Worm (Caenorhabditis elegans) whole organism, late embryonic: Measurements from ENCODE around the gene mltn-10.

Experiments
- F13H6.1 ChIP-seq: sonication (generic microtip); optimal IDR thresholded peaks from 2 replicates; lab custom pipeline; 2016; ENCODE audit warnings: missing genetic modification characterization, missing compliant biosample characterization
- T23F11.4 ChIP-seq: fragments of 200-800 bp; sonication (Bioruptor generic); optimal IDR thresholded peaks from 2 replicates; lab custom pipeline; 2018; ENCODE audit warnings: mild to moderate bottlenecking, missing genetic modification characterization, missing compliant biosample characterization
- ama-1 ChIP-seq: fragments of 150-350 bp; optimal IDR thresholded peaks from 2 replicates; lab custom pipeline; 2014
- ceh-14 ChIP-seq: sonication (generic microtip); optimal IDR thresholded peaks from 2 replicates; lab custom pipeline; 2016; ENCODE audit warnings: missing genotype, missing genetic modification characterization, missing compliant biosample characterization
- ceh-18 ChIP-seq: sonication (generic microtip); optimal IDR thresholded peaks from 2 replicates; lab custom pipeline; 2016; ENCODE audit warnings: missing genetic modification characterization, missing compliant biosample characterization
- ceh-19 ChIP-seq: fragments of 200-800 bp; sonication (Bioruptor generic); optimal IDR thresholded peaks from 2 replicates; lab custom pipeline; 2018; ENCODE audit warnings: mild to moderate bottlenecking, missing genetic modification characterization, missing compliant biosample characterization
- ceh-2 ChIP-seq: sonication (generic microtip); optimal IDR thresholded peaks from 2 replicates; lab custom pipeline; 2016; ENCODE audit warnings: missing genotype, missing genetic modification characterization, missing compliant biosample characterization
- ceh-22 ChIP-seq: sonication (generic microtip); optimal IDR thresholded peaks from 2 replicates; lab custom pipeline; 2017; ENCODE audit warnings: missing biosample characterization, missing genetic modification characterization
- ceh-24 ChIP-seq: sonication (generic microtip); optimal IDR thresholded peaks from 2 replicates; lab custom pipeline; 2016; ENCODE audit warnings: mild to moderate bottlenecking, missing genetic modification characterization, missing compliant biosample characterization
- ceh-30 ChIP-seq: fragments of 150-350 bp; optimal IDR thresholded peaks from 2 replicates; lab custom pipeline; 2014; ENCODE audit warnings: missing biosample characterization, missing genetic modification characterization
- ceh-31 ChIP-seq: sonication (generic microtip); optimal IDR thresholded peaks from 2 replicates; lab custom pipeline; 2016; ENCODE audit warnings: missing genetic modification characterization, missing compliant biosample characterization
- ceh-34 ChIP-seq: sonication (generic microtip); optimal IDR thresholded peaks from 2 replicates; lab custom pipeline; 2016; ENCODE audit warnings: mild to moderate bottlenecking, missing genetic modification characterization, missing compliant biosample characterization
- ceh-45 ChIP-seq: fragments of 200-800 bp; sonication (Bioruptor generic); IDR thresholded peaks from 2 replicates; pipeline ENCODE4 v1.3.6; 2022; ENCODE audit warnings: missing genetic modification reagents, missing genetic modification characterization, missing compliant biosample characterization
- ceh-48 ChIP-seq: sonication (generic microtip); optimal IDR thresholded peaks from 2 replicates; lab custom pipeline; 2016; ENCODE audit warnings: missing genetic modification characterization, inconsistent platforms, missing compliant biosample characterization
- ceh-6 ChIP-seq: fragments of 200-800 bp; sonication (Bioruptor generic); optimal IDR thresholded peaks from 2 replicates; lab custom pipeline; 2018; ENCODE audit warnings: mild to moderate bottlenecking, missing genetic modification characterization, missing compliant biosample characterization
- elt-2 ChIP-seq: sonication (generic microtip); optimal IDR thresholded peaks from 2 replicates; lab custom pipeline; 2016; ENCODE audit warnings: missing genetic modification reagents, missing genetic modification characterization, missing compliant biosample characterization
- elt-4 ChIP-seq: sonication (generic microtip); optimal IDR thresholded peaks from 2 replicates; lab custom pipeline; 2016; ENCODE audit warnings: missing genetic modification characterization, missing compliant biosample characterization
- ets-4 ChIP-seq: sonication (generic microtip); optimal IDR thresholded peaks from 2 replicates; lab custom pipeline; 2016; ENCODE audit warnings: missing genetic modification characterization, missing compliant biosample characterization
- fax-1 ChIP-seq: sonication (generic microtip); optimal IDR thresholded peaks from 2 replicates; lab custom pipeline; 2016; ENCODE audit warnings: missing genotype, missing genetic modification characterization, missing compliant biosample characterization
- fkh-10 ChIP-seq: fragments of 150-350 bp; optimal IDR thresholded peaks from 2 replicates; lab custom pipeline; 2014; ENCODE audit warnings: missing biosample characterization, missing genetic modification reagents, missing genetic modification characterization
- gmeb-2 ChIP-seq: sonication (generic microtip); optimal IDR thresholded peaks from 2 replicates; lab custom pipeline; 2016; ENCODE audit warnings: missing genetic modification characterization, inconsistent platforms, missing compliant biosample characterization
- hlh-30 ChIP-seq: sonication (generic microtip); optimal IDR thresholded peaks from 2 replicates; lab custom pipeline; 2017; ENCODE audit warnings: antibody characterized with exemption, missing genetic modification characterization, missing compliant biosample characterization; ENCODE audit not compliant: insufficient read depth
- hlh-6 ChIP-seq: sonication (generic microtip); optimal IDR thresholded peaks from 2 replicates; lab custom pipeline; 2016; ENCODE audit warnings: missing genotype, missing genetic modification characterization, missing compliant biosample characterization
- lim-6 ChIP-seq: sonication (generic microtip); optimal IDR thresholded peaks from 2 replicates; lab custom pipeline; 2016; ENCODE audit warnings: missing genetic modification characterization, missing compliant biosample characterization
- mec-3 ChIP-seq: sonication (generic microtip); optimal IDR thresholded peaks from 2 replicates; lab custom pipeline; 2016; ENCODE audit warnings: borderline replicate concordance, missing genetic modification characterization, missing compliant biosample characterization
- nhr-11 ChIP-seq: fragments of 150-350 bp; optimal IDR thresholded peaks from 2 replicates; lab custom pipeline; 2014; ENCODE audit warnings: missing biosample characterization, missing genetic modification characterization
- pag-3 ChIP-seq: sonication (generic microtip); optimal IDR thresholded peaks from 2 replicates; lab custom pipeline; 2016; ENCODE audit warnings: missing compliant biosample characterization, missing genetic modification characterization, borderline replicate concordance
- pat-9 ChIP-seq: fragments of 200-800 bp; sonication (Bioruptor generic); optimal IDR thresholded peaks from 2 replicates; lab custom pipeline; 2018; ENCODE audit warnings: mild to moderate bottlenecking, missing genetic modification characterization, moderate library complexity, missing compliant biosample characterization
- pax-1 ChIP-seq: fragments of 150-350 bp; optimal IDR thresholded peaks from 2 replicates; lab custom pipeline; 2014; ENCODE audit warnings: missing biosample characterization, missing genetic modification characterization
- pqm-1 ChIP-seq: sonication (generic microtip); optimal IDR thresholded peaks from 2 replicates; lab custom pipeline; 2016; ENCODE audit warnings: missing genetic modification characterization, missing compliant biosample characterization
- ref-2 ChIP-seq: sonication (generic microtip); optimal IDR thresholded peaks from 2 replicates; lab custom pipeline; 2016; ENCODE audit warnings: missing genetic modification characterization, missing compliant biosample characterization
- rnt-1 ChIP-seq: sonication (generic microtip); optimal IDR thresholded peaks from 2 replicates; lab custom pipeline; 2016; ENCODE audit warnings: missing genetic modification characterization, missing compliant biosample characterization
- sdc-2 ChIP-seq: sonication (generic microtip); optimal IDR thresholded peaks from 2 replicates; lab custom pipeline; 2016; ENCODE audit warnings: missing genotype, missing genetic modification characterization, missing compliant biosample characterization
- syd-9 ChIP-seq: sonication (generic microtip); optimal IDR thresholded peaks from 2 replicates; lab custom pipeline; 2016; ENCODE audit warnings: mild to moderate bottlenecking, missing genetic modification characterization, moderate library complexity, missing compliant biosample characterization
- tbx-2 ChIP-seq: sonication (generic microtip); optimal IDR thresholded peaks from 2 replicates; lab custom pipeline; 2016; ENCODE audit warnings: missing genetic modification characterization, missing compliant biosample characterization
- tbx-7 ChIP-seq: sonication (generic microtip); optimal IDR thresholded peaks from 2 replicates; lab custom pipeline; 2016; ENCODE audit warnings: missing genotype, missing genetic modification characterization, missing compliant biosample characterization
- unc-42 ChIP-seq: sonication (generic microtip); optimal IDR thresholded peaks from 2 replicates; lab custom pipeline; 2016; ENCODE audit warnings: missing genotype, missing genetic modification characterization, missing compliant biosample characterization
- unc-86 ChIP-seq: sonication (generic microtip); optimal IDR thresholded peaks from 2 replicates; lab custom pipeline; 2016; ENCODE audit warnings: missing genetic modification characterization, missing compliant biosample characterization
- zip-5 ChIP-seq: sonication (generic microtip); optimal IDR thresholded peaks from 2 replicates; lab custom pipeline; 2016; ENCODE audit warnings: missing genetic modification characterization, missing compliant biosample characterization
- ztf-16 ChIP-seq: sonication (generic microtip); optimal IDR thresholded peaks from 2 replicates; lab custom pipeline; 2017; ENCODE audit warnings: missing genetic modification characterization, missing compliant biosample characterization

mltn-10 gene

DNA sequence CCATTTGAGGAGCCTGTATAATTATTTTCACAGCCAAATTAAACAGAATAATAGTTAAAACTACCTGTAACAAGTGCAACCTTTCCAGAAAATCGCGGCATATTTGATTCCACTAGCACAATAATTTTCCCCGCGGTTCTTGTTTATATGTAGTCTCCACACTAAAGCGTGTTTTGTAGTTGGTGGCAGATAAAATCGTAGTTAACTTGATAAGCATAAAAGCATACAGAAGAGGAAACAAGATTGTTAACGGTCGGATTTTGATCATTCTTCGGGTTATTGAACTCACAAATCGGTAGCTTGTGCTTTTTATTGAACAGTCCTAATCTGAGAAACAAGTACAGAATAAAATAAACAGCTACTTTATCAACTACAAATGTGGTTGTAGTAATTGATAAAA is 35.5 kb upstream of the mltn-10 start, which contains the start of gene C01G12.5:
C01G12.5 (minus strand) TSS at position 101 of the 400 bp plus-strand sequence.
- TF ChIP-seq T23F11.4 (GFP tag; lab: Kevin White, UChicago) (no peak), pqm-1 (no peak), ztf-16 (tag; lab: Kevin White, UChicago) (no peak), ceh-24 (tag; lab: Kevin White, UChicago) (no peak), pat-9 (tag; lab: Kevin White, UChicago) (no peak), nhr-11 (no peak), F13H6.1 (tag; lab: Kevin White, UChicago) (no peak), ceh-34 (no peak), ceh-31 (tag; lab: Kevin White, UChicago) (no peak), elt-4 (tag; lab: Kevin White, UChicago) (no peak), lim-6 (tag; lab: Kevin White, UChicago) (no peak)

DNA sequence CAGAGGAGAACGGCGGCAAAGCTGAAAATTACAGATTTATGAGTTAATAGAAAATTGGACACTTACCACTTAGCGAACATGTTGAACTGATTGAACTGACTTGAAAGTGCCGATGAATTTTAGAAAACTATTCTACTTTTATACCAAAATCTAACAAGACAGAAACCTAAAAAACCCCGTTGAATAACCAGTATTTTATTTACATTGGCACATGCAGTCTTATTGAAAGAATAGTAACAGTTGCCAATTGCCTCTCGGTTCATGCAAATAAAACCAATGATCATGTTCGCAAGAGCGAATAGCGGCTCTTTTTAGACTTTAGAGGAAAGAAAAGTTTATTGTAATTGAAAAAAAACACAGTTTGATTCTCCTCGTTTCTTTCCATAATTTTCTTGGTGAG is 34.7 kb upstream of the mltn-10 start, which contains the start of gene nspb-10:
nspb-10 (minus strand) TSS at position 101 of the 400 bp plus-strand sequence.
- no peak for TF ChIP-seq mec-3 (tag; lab: Kevin White, UChicago)
- no peak for TF ChIP-seq tbx-7 (tag; lab: Kevin White, UChicago)
- no peak for TF ChIP-seq ceh-6 (GFP tag; lab: Kevin White, UChicago)
- TF ChIP-seq syd-9 (tag; lab: Kevin White, UChicago): no peak
- TF ChIP-seq elt-2 (tag; lab: Kevin White, UChicago): no peak
- no peak for TF ChIP-seq nhr-11
- TF ChIP-seq ceh-18 (tag; lab: Kevin White, UChicago): no peak
- TF ChIP-seq ceh-2: no peak
- TF ChIP-seq, all 69 proteins: peak for 0

DNA sequence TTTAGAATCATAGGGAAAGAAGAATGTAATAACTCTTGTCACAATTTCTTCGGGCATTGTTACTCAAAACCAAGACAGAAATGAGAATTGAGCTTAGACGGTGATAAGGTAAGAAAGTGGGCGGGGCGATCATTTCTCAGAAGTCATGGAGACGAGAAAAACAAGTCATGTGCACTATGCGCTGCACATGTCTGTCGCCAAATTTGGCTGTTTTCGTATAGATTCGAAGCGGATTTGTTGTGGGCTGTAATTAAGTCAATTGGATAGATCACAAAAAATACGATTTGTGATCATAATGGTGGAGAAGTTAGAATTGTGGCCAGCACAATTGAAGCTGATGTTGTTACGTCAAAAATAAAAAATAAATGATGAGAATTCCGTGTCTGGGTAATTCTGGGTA is 31.2 kb upstream of the mltn-10 start, which contains the start of gene C01G12.7:
C01G12.7 (minus strand) TSS at position 195 of the 400 bp plus-strand sequence.
- TF ChIP-seq ama-1 (no peak), ceh-22 (no peak)

DNA sequence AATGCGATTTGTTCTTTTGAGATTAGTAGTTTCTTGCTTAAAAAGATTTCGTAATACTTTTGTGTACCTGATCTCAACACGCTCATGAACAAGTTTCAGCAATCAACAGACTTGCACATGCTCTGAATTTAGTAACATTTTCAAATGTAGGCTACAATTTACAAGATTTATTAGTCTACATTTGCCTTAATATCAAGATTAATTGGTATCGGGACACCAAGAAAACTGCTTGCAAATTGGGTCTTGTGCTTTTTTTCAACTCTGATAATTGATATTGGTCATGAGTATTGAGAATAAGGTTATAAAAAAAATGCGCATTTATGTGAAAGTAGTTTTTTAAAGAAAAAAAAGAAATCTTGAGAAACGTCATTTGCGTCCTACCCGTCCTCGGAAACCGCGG is 30.2 kb upstream of the mltn-10 start:
- TF ChIP-seq fkh-10 (no peak), ceh-48 (tag; lab: Kevin White, UChicago) (no peak), sdc-2 (tag; lab: Kevin White, UChicago) (no peak), ceh-30 (tag; lab: Kevin White, UChicago) (no peak), fax-1 (tag; lab: Kevin White, UChicago) (no peak), zip-5 (tag; lab: Kevin White, UChicago) (no peak), mec-3 (tag; lab: Kevin White, UChicago) (no peak), pqm-1 (no peak)

DNA sequence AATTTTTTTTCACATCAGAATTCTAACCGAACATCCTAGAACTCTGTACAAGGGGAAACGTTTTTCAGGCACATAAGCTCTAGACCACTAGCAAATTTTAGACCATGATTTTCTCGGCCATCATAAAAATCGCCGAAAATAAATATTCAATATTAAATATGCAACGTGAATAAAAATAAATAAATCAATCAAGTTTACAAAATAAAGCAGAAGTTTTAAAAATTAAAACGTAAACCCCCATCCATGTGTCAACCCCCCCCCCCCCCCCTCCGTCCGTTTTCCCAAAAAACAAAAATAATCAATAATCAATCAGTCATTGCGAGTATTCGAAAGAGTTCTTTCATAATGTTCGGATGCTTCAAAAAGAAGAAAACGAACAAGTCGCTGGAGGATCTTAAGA is 29.6 kb upstream of the mltn-10 start, which contains the start of gene catp-4:
catp-4 (plus strand) TSS at position 301 of the 400 bp plus-strand sequence.
- TF ChIP-seq ama-1: no peak
- TF ChIP-seq pat-9 (tag; lab: Kevin White, UChicago): no peak
- no peak for TF ChIP-seq elt-4 (tag; lab: Kevin White, UChicago)
- no peak for TF ChIP-seq gmeb-2 (tag; lab: Kevin White, UChicago)
- no peak for TF ChIP-seq pag-3 (tag; lab: Kevin White, UChicago)
- TF ChIP-seq hlh-30 (tag; lab: Kevin White, UChicago): no peak
- TF ChIP-seq ceh-19 (GFP tag; lab: Kevin White, UChicago): no peak
- TF ChIP-seq ref-2 (tag; lab: Kevin White, UChicago): no peak
- no peak for TF ChIP-seq ceh-24 (tag; lab: Kevin White, UChicago)
- TF ChIP-seq pax-1: no peak
- TF ChIP-seq tbx-2 (tag; lab: Kevin White, UChicago): no peak
- TF ChIP-seq, all 69 proteins: peak for 0

DNA sequence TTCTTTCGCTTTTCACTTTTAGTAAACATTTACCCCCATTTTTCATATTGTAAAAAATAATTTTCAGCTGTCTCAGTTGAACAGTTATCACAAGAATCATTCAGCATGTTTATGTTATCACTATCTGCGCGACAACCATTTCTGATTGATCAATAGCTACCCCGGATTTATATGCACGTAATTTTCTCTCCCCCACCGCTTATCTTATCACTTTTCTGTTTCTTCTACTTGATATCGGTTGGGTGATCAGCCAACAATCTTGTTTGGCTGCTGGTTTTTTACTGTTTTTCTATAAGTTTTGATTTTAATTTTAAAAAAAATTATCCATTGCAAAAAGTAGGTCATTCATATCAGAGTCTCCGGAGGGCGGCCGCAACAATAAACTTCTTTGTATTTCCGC is 25.1 kb upstream of the mltn-10 start:
- TF ChIP-seq ceh-45 (GFP tag; lab: Robert Waterston, UW): no peak
- TF ChIP-seq ets-4 (tag; lab: Kevin White, UChicago): no peak
- no peak for TF ChIP-seq hlh-6 (tag; lab: Kevin White, UChicago)
- TF ChIP-seq ceh-6 (GFP tag; lab: Kevin White, UChicago): no peak
- TF ChIP-seq unc-86 (tag; lab: Kevin White, UChicago): no peak
- no peak for TF ChIP-seq elt-2 (tag; lab: Kevin White, UChicago)
- TF ChIP-seq ceh-48 (tag; lab: Kevin White, UChicago): no peak
- no peak for TF ChIP-seq unc-42 (tag; lab: Kevin White, UChicago)
- no peak for TF ChIP-seq zip-5 (tag; lab: Kevin White, UChicago)
- TF ChIP-seq ref-2 (tag; lab: Kevin White, UChicago): no peak
- TF ChIP-seq rnt-1 (tag; lab: Kevin White, UChicago): no peak
- no peak for TF ChIP-seq gmeb-2 (tag; lab: Kevin White, UChicago)
- TF ChIP-seq ceh-18 (tag; lab: Kevin White, UChicago): no peak
- no peak for TF ChIP-seq ceh-14
